Worm (Caenorhabditis elegans): Measurements from ENCODE around the gene fbxa-27.

- TF ChIP-seq unc-130 (tag; optimal IDR thresholded peaks at IDR 0.05) (no peak), lin-35 (GFP tag; optimal IDR thresholded peaks at IDR 0.05) (no peak), blmp-1 (tag; optimal IDR thresholded peaks at IDR 0.05) (no peak), nhr-76 (tag; optimal IDR thresholded peaks at IDR 0.05) (no peak), snpc-4 (tag; optimal IDR thresholded peaks at IDR 0.05) (no peak), tbx-2 (tag; optimal IDR thresholded peaks at IDR 0.05) (no peak), nhr-11 (tag; optimal IDR thresholded peaks at IDR 0.05) (no peak), nhr-12 (tag; optimal IDR thresholded peaks at IDR 0.05) (no peak), ceh-82 (tag; optimal IDR thresholded peaks at IDR 0.05) (no peak), mab-9 (GFP tag; IDR thresholded peaks at IDR 0.05) (no peak), fkh-8 (tag; optimal IDR thresholded peaks at IDR 0.05) (no peak), egl-27 (tag; optimal IDR thresholded peaks at IDR 0.05) (no peak), fos-1 (tag; optimal IDR thresholded peaks at IDR 0.05) (no peak), zip-4 (GFP tag; optimal IDR thresholded peaks at IDR 0.05) (no peak)
Observed at ce11 chrIII:1295149-1295716, 47.5 kb upstream of the fbxa-27 start, which contains the start of gene fbxa-35.

Measured in whole organism, L1 larva.